Worm (Caenorhabditis elegans) whole organism, L1 larva: Measurements from ENCODE around the gene dlat-2.

Source experiments
- C16A3.4 ChIP-seq: fragments of 150-350 bp; optimal IDR thresholded peaks from 2 replicates; lab custom pipeline; 2014; ENCODE audit warnings: missing biosample characterization, missing genetic modification characterization
- C34B4.2 ChIP-seq: sonication (generic microtip); optimal IDR thresholded peaks from 2 replicates; lab custom pipeline; 2017; ENCODE audit warnings: mild to moderate bottlenecking, missing genetic modification characterization, missing compliant biosample characterization
- Y116A8C.19 ChIP-seq: sonication (generic microtip); optimal IDR thresholded peaks from 2 replicates; lab custom pipeline; 2016; ENCODE audit warnings: missing compliant biosample characterization, missing genetic modification characterization, borderline replicate concordance
- aha-1 ChIP-seq: fragments of 150-350 bp; optimal IDR thresholded peaks from 2 replicates; lab custom pipeline; 2014; ENCODE audit warnings: missing biosample characterization, missing genetic modification characterization
- alr-1 ChIP-seq: fragments of 200-800 bp; sonication (Bioruptor generic); optimal IDR thresholded peaks from 2 replicates; lab custom pipeline; 2018; ENCODE audit warnings: borderline replicate concordance, mild to moderate bottlenecking, missing genetic modification characterization, missing compliant biosample characterization
- aly-2 ChIP-seq: fragments of 150-350 bp; optimal IDR thresholded peaks from 2 replicates; lab custom pipeline; 2014; ENCODE audit warnings: missing biosample characterization, missing genetic modification characterization
- blmp-1 ChIP-seq: fragments of 150-350 bp; optimal IDR thresholded peaks from 2 replicates; lab custom pipeline; 2014; ENCODE audit warnings: missing biosample characterization, missing genetic modification characterization
- ceh-8 ChIP-seq: fragments of 200-800 bp; sonication (Bioruptor generic); optimal IDR thresholded peaks from 2 replicates; lab custom pipeline; 2018; ENCODE audit warnings: mild to moderate bottlenecking, missing genetic modification characterization, moderate library complexity, missing compliant biosample characterization
- ceh-88 ChIP-seq: fragments of 200-800 bp; sonication (Bioruptor generic); IDR thresholded peaks from 2 replicates; pipeline ENCODE4 v1.3.6; 2022; ENCODE audit warnings: missing genetic modification characterization, missing compliant biosample characterization
- dsc-1 ChIP-seq: sonication (generic microtip); optimal IDR thresholded peaks from 2 replicates; lab custom pipeline; 2016; ENCODE audit warnings: mild to moderate bottlenecking, missing genetic modification characterization, missing compliant biosample characterization
- efl-1 ChIP-seq, 4 experiments: fragments of 150-350 bp; optimal IDR thresholded peaks in 3 of 4; peaks in 1 of 4; 1 replicate in 1 of 4; 2 replicates in 3 of 4; lab custom pipeline; 2014; ENCODE audit warnings: missing biosample characterization in 2 of 4, missing genetic modification characterization in 2 of 4, missing genetic modification reagents in 2 of 4
- efl-3 ChIP-seq: fragments of 200-800 bp; sonication (Bioruptor generic); optimal IDR thresholded peaks from 2 replicates; lab custom pipeline; 2018; ENCODE audit warnings: mild to moderate bottlenecking, missing genetic modification characterization, missing compliant biosample characterization
- elt-2 ChIP-seq: sonication (generic microtip); optimal IDR thresholded peaks from 2 replicates; lab custom pipeline; 2016; ENCODE audit warnings: missing genetic modification characterization, mild to moderate bottlenecking, inconsistent platforms, missing compliant biosample characterization, missing genetic modification reagents
- fkh-4 ChIP-seq: sonication (generic microtip); optimal IDR thresholded peaks from 2 replicates; lab custom pipeline; 2016; ENCODE audit warnings: missing compliant biosample characterization, missing genetic modification characterization, borderline replicate concordance
- hlh-4 ChIP-seq: sonication (generic microtip); optimal IDR thresholded peaks from 2 replicates; lab custom pipeline; 2016; ENCODE audit warnings: mild to moderate bottlenecking, missing genetic modification characterization, missing compliant biosample characterization
- hpl-2 ChIP-seq: fragments of 150-350 bp; optimal IDR thresholded peaks from 2 replicates; lab custom pipeline; 2014; ENCODE audit warnings: missing biosample characterization, missing genetic modification reagents, missing genetic modification characterization
- isw-1 ChIP-seq: fragments of 200-800 bp; sonication (Bioruptor generic); IDR thresholded peaks from 2 replicates; pipeline ENCODE4 v1.3.6; 2022; ENCODE audit warnings: missing genetic modification characterization, missing compliant biosample characterization
- jun-1 ChIP-seq: fragments of 150-350 bp; optimal IDR thresholded peaks from 2 replicates; lab custom pipeline; 2014; ENCODE audit warnings: missing biosample characterization, missing genetic modification reagents, missing genetic modification characterization
- lin-14 ChIP-seq: fragments of 200-800 bp; sonication (Bioruptor generic); optimal IDR thresholded peaks from 2 replicates; lab custom pipeline; 2018; ENCODE audit warnings: mild to moderate bottlenecking, missing genetic modification characterization, moderate library complexity, missing compliant biosample characterization
- lin-15B ChIP-seq: fragments of 150-350 bp; sonication (generic microtip); optimal IDR thresholded peaks from 3 replicates; lab custom pipeline; 2014; ENCODE audit warnings: missing biosample characterization, missing genetic modification characterization
- lin-35 ChIP-seq, 2 experiments: fragments of 150-350 bp; optimal IDR thresholded peaks; 2 replicates each; lab custom pipeline; 2014; ENCODE audit warnings: missing biosample characterization in 2 of 2, missing genetic modification characterization in 2 of 2, missing genetic modification reagents in 2 of 2
- lsy-2 ChIP-seq, 2 experiments: fragments of 150-350 bp; optimal IDR thresholded peaks; 2 replicates each; lab custom pipeline; 2014; ENCODE audit warnings: missing biosample characterization in 2 of 2, missing genetic modification characterization in 2 of 2
- mdl-1 ChIP-seq, 2 experiments: fragments of 150-350 bp; optimal IDR thresholded peaks; 2 replicates each; lab custom pipeline; 2014 to 2017; ENCODE audit warnings: missing biosample characterization in 2 of 2, missing genetic modification characterization in 2 of 2, inconsistent platforms in 1 of 2
- mep-1 ChIP-seq: fragments of 150-350 bp; optimal IDR thresholded peaks from 2 replicates; lab custom pipeline; 2014; ENCODE audit warnings: missing biosample characterization, missing genetic modification characterization
- nhr-11 ChIP-seq: fragments of 150-350 bp; optimal IDR thresholded peaks from 2 replicates; lab custom pipeline; 2014; ENCODE audit warnings: missing biosample characterization, missing genetic modification characterization
- nhr-12 ChIP-seq: sonication (generic microtip); optimal IDR thresholded peaks from 2 replicates; lab custom pipeline; 2017; ENCODE audit warnings: missing biosample characterization, missing genetic modification characterization
- nhr-19 ChIP-seq: fragments of 200-800 bp; sonication (Bioruptor generic); conservative IDR thresholded peaks from 2 replicates; pipeline ENCODE4 v1.3.6; 2022; ENCODE audit warnings: missing genetic modification characterization, missing compliant biosample characterization
- nhr-20 ChIP-seq: sonication (generic microtip); optimal IDR thresholded peaks from 2 replicates; lab custom pipeline; 2016; ENCODE audit warnings: mild to moderate bottlenecking, missing genetic modification characterization, missing compliant biosample characterization
- nhr-237 ChIP-seq: fragments of 150-350 bp; optimal IDR thresholded peaks from 2 replicates; lab custom pipeline; 2014; ENCODE audit warnings: missing biosample characterization, missing genetic modification characterization
- nhr-28 ChIP-seq: fragments of 150-350 bp; optimal IDR thresholded peaks from 2 replicates; lab custom pipeline; 2014; ENCODE audit warnings: missing biosample characterization, missing genetic modification characterization
- nhr-71 ChIP-seq: sonication (generic microtip); optimal IDR thresholded peaks from 2 replicates; lab custom pipeline; 2016; ENCODE audit warnings: mild to moderate bottlenecking, missing genetic modification characterization, moderate library complexity, missing compliant biosample characterization
- nhr-77 ChIP-seq: fragments of 150-350 bp; optimal IDR thresholded peaks from 2 replicates; lab custom pipeline; 2014; ENCODE audit warnings: missing biosample characterization, missing genetic modification characterization
- nhr-84 ChIP-seq: sonication (generic microtip); optimal IDR thresholded peaks from 2 replicates; lab custom pipeline; 2017; ENCODE audit warnings: missing biosample characterization, missing genetic modification characterization
- nhr-90 ChIP-seq: sonication (generic microtip); optimal IDR thresholded peaks from 2 replicates; lab custom pipeline; 2016; ENCODE audit warnings: mild to moderate bottlenecking, missing genetic modification characterization, missing compliant biosample characterization; ENCODE audit not compliant: poor library complexity
- pax-3 ChIP-seq: fragments of 200-800 bp; sonication (Bioruptor generic); optimal IDR thresholded peaks from 2 replicates; lab custom pipeline; 2018; ENCODE audit warnings: mild to moderate bottlenecking, missing genetic modification characterization, moderate library complexity, missing compliant biosample characterization
- rnt-1 ChIP-seq: sonication (generic microtip); optimal IDR thresholded peaks from 2 replicates; lab custom pipeline; 2016; ENCODE audit warnings: mild to moderate bottlenecking, missing genetic modification characterization, moderate library complexity, missing compliant biosample characterization
- snpc-4 ChIP-seq: fragments of 150-350 bp; optimal IDR thresholded peaks from 2 replicates; lab custom pipeline; 2014; ENCODE audit warnings: missing biosample characterization, missing genetic modification characterization
- snu-23 ChIP-seq: sonication (generic microtip); optimal IDR thresholded peaks from 2 replicates; lab custom pipeline; 2016; ENCODE audit warnings: missing genetic modification characterization, missing compliant biosample characterization
- sox-4 ChIP-seq: sonication (generic microtip); optimal IDR thresholded peaks from 2 replicates; lab custom pipeline; 2016; ENCODE audit warnings: missing genetic modification characterization, missing compliant biosample characterization
- sup-37 ChIP-seq: fragments of 200-800 bp; sonication (Bioruptor generic); optimal IDR thresholded peaks from 2 replicates; lab custom pipeline; 2018; ENCODE audit warnings: mild to moderate bottlenecking, missing genetic modification characterization, missing compliant biosample characterization
- tbx-2 ChIP-seq: sonication (generic microtip); optimal IDR thresholded peaks from 2 replicates; lab custom pipeline; 2016; ENCODE audit warnings: missing genetic modification characterization, missing compliant biosample characterization
- tlp-1 ChIP-seq: fragments of 150-350 bp; optimal IDR thresholded peaks from 2 replicates; lab custom pipeline; 2014; ENCODE audit warnings: missing biosample characterization, missing genetic modification characterization
- unc-86 ChIP-seq: sonication (generic microtip); optimal IDR thresholded peaks from 2 replicates; lab custom pipeline; 2016; ENCODE audit warnings: missing genetic modification characterization, missing compliant biosample characterization
- vab-15 ChIP-seq: sonication (generic microtip); optimal IDR thresholded peaks from 2 replicates; lab custom pipeline; 2017; ENCODE audit warnings: missing genotype, mild to moderate bottlenecking, missing genetic modification characterization, missing compliant biosample characterization
- zag-1 ChIP-seq: fragments of 150-350 bp; optimal IDR thresholded peaks from 2 replicates; lab custom pipeline; 2014; ENCODE audit warnings: missing biosample characterization, missing genetic modification characterization
- ztf-4 ChIP-seq: fragments of 150-350 bp; optimal IDR thresholded peaks from 2 replicates; lab custom pipeline; 2014; ENCODE audit warnings: missing biosample characterization, missing genetic modification characterization

dlat-2 gene

DNA sequence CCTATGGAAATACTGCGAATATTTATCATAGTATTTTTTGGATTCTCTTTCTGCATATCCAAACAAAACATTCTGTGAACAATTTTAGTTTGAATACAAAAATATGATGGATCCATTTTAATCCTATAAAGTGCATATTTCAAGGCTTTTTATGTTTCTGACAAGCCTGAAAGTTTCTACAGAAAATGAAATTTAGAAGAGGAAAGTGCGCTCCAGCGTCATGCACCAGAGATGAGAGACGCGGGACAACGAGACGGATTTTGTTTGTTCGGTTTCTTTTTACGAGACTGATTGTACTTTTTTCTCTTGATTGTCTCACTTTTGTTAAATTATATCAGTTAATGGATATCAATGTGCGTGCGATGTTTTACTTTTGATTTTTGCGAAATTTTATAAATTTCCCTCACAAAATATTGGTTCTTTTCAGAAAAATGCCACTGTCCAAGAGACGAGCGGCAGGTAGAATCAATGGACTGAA is 49.3 kb upstream of the dlat-2 start, which contains the start of gene C49C3.6 (continued):
- TF ChIP-seq efl-1 (optimal IDR thresholded peaks at IDR 0.05; lab: Kevin White, UChicago) (peak; percentile 43 to 45), efl-1 (GFP tag; optimal IDR thresholded peaks at IDR 0.05 in 1 of 2; lab: Kevin White, UChicago) (peak; percentile 18 to 91), sup-37 (no peak), C16A3.4 (tag; lab: Kevin White, UChicago) (no peak), nhr-90 (tag; lab: Kevin White, UChicago) (no peak), elt-2 (no peak), ceh-8 (no peak)

DNA sequence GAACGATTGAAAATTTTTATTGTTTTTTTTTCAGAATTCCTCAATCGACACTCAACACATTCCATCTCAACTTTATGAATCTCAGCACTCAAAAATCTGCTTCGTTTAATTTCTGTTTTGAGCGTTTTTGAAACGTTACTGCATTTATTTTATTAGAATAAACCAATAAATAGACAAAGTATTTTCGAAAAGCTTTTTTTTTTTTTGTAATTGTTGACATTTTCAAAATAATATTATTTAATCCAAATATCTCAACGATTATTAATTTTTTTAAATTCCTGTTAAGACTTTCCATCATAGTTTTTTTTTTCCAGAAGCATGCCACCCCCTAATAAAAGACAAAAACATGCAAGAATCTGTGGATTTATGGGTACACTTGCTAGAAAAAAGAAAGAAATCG is 48.2 kb upstream of the dlat-2 start, which contains the start of gene C49C3.7:
C49C3.7 (plus strand) TSS at position 301 of the 400 bp plus-strand sequence.
- TF ChIP-seq lin-15B (tag; lab: Kevin White, UChicago) (no peak), efl-3 (no peak), nhr-237 (tag; lab: Kevin White, UChicago) (no peak), sup-37 (no peak), nhr-28 (tag; lab: Kevin White, UChicago) (no peak), snpc-4 (no peak), nhr-19 (no peak), vab-15 (tag; lab: Kevin White, UChicago) (no peak)
- TF ChIP-seq, all 84 proteins: peak for 0

DNA sequence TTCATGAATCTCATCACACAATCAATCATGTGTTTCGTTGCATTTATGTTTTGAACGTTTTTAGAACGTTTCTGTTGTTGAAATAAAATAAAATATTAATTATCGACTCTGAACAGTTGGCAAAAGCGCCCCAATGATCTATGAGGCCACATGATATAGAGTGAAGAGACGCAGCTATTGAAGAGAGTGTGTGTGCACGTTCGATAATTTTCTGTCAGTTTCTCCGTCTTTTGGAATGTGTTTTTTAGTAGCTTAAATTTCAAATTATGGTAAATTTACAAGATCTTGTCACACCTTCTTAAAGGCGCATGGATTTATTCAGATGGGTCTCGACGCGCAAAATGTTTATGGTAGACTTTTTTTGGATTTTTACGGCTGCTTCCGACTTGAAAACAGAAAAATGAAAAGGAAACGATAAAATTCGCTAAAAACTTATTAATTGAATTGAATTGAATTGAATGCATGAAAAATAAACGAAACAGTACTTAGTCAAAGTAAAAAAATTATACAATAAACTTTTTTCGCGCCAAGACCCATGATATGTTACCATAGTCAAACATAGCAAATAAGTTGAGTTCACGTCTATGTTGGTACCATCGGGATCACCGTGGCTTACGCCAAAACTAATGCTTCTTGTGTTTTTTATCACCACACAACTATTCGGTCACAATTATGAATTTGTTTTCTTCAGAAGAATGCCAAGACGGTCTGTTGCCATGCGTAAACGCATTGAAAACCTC is 46.7 kb upstream of the dlat-2 start, which contains the start of gene C49C3.15:
C49C3.15 (plus strand) TSS at position 690 of the 740 bp plus-strand sequence.
- TF ChIP-seq mep-1 (peak; percentile 48), blmp-1 (tag; lab: Kevin White, UChicago) (no peak), sox-4 (tag; lab: Kevin White, UChicago) (no peak), C16A3.4 (tag; lab: Kevin White, UChicago) (no peak), zag-1 (tag; lab: Kevin White, UChicago) (no peak), lin-14 (peak; percentile 63), lin-15B (tag; lab: Kevin White, UChicago) (no peak), nhr-84 (tag; lab: Kevin White, UChicago) (no peak), fkh-4 (tag; lab: Kevin White, UChicago) (no peak), ztf-4 (tag; lab: Kevin White, UChicago) (no peak), isw-1 (no peak), unc-86 (tag; lab: Kevin White, UChicago) (no peak), tbx-2 (no peak), dsc-1 (no peak), nhr-12 (no peak), hpl-2 (GFP tag; lab: Kevin White, UChicago) (no peak), jun-1 (tag; lab: Kevin White, UChicago) (no peak), ceh-8 (no peak), nhr-237 (tag; lab: Kevin White, UChicago) (no peak), nhr-11 (tag; lab: Kevin White, UChicago) (no peak), snu-23 (GFP tag; lab: Kevin White, UChicago) (peak; percentile 30), C34B4.2 (tag; lab: Kevin White, UChicago) (no peak), lin-35 (GFP tag; optimal IDR thresholded peaks at IDR 0.05; lab: Kevin White, UChicago) (peak in 1 of 2 experiments; percentile 51), vab-15 (tag; lab: Kevin White, UChicago) (no peak), mdl-1 (tag; optimal IDR thresholded peaks at IDR 0.05; lab: Kevin White, UChicago) (peak in 1 of 2 experiments; percentile 22), nhr-90 (tag; lab: Kevin White, UChicago) (no peak), Y116A8C.19 (tag; lab: Kevin White, UChicago) (no peak), aha-1 (tag; lab: Kevin White, UChicago) (no peak), efl-1 (optimal IDR thresholded peaks at IDR 0.05; lab: Kevin White, UChicago) (peak; percentile 15 to 42), efl-1 (GFP tag; optimal IDR thresholded peaks at IDR 0.05 in 1 of 2; lab: Kevin White, UChicago) (peak; percentile 12 to 86), nhr-77 (tag; lab: Kevin White, UChicago) (no peak), alr-1 (tag; lab: Kevin White, UChicago) (no peak), nhr-71 (tag; lab: Kevin White, UChicago) (peak; percentile 16), nhr-28 (tag; lab: Kevin White, UChicago) (no peak), lsy-2 (tag; optimal IDR thresholded peaks at IDR 0.05; lab: Kevin White, UChicago) (peak in 1 of 2 experiments; percentile 47), hlh-4 (tag; lab: Kevin White, UChicago) (no peak), pax-3 (tag; lab: Kevin White, UChicago) (no peak), ceh-88 (GFP tag; lab: Robert Waterston, UW) (no peak), aly-2 (no peak), sup-37 (no peak), rnt-1 (tag; lab: Kevin White, UChicago) (peak; percentile 14), tlp-1 (tag; lab: Kevin White, UChicago) (no peak), nhr-20 (tag; lab: Kevin White, UChicago) (no peak)
